Worm (Caenorhabditis elegans): Measurements from ENCODE around the gene maph-1.3.

DNA sequence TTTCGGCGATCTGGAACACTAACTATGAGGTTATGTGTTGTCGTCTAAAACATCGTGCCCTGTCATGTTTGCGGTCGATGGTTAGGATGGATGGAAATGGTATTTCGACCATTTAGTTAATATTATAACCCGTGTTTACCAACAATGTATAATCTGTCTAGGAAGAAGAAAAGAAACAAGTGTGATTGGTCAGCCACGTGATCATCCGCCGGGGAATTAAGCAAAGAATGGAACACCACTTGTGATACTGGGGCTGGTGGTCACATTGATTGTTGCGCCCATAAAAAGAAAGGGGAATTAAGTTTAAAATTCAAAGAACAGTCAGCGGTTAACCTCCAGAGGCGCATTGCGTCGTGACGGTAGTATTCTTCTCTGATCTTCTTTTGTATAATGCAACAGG lies 30.9 kb downstream of the maph-1.3 start:
- TF ChIP-seq unc-39 (tag; optimal IDR thresholded peaks at IDR 0.05) (no peak), lin-32 (GFP tag; optimal IDR thresholded peaks at IDR 0.05) (no peak), ztf-11 (tag; optimal IDR thresholded peaks at IDR 0.05) (no peak), ces-1 (GFP tag; optimal IDR thresholded peaks at IDR 0.05) (no peak), unc-62 (GFP tag; optimal IDR thresholded peaks at IDR 0.05) (no peak), zip-8 (tag; optimal IDR thresholded peaks at IDR 0.05) (no peak), mab-5 (tag; optimal IDR thresholded peaks at IDR 0.05) (no peak), mls-2 (tag; optimal IDR thresholded peaks at IDR 0.05) (no peak), elt-3 (tag; optimal IDR thresholded peaks at IDR 0.05) (no peak), nhr-76 (tag; optimal IDR thresholded peaks at IDR 0.05) (no peak), blmp-1 (tag; optimal IDR thresholded peaks at IDR 0.05) (no peak), lsy-2 (tag; optimal IDR thresholded peaks at IDR 0.05) (no peak), pha-4 (tag; optimal IDR thresholded peaks at IDR 0.05) (no peak), bed-3 (GFP tag; optimal IDR thresholded peaks at IDR 0.05) (no peak)

All from whole organism, mixed stage, embryonic.